Worm (Caenorhabditis elegans) whole organism, L2 larva: ENCODE measurements around the gene C05D12.4.

Experiments
- ama-1 ChIP-seq: fragments of 150-350 bp; optimal IDR thresholded peaks from 2 replicates; lab custom pipeline; 2018; ENCODE audit warnings: inconsistent platforms
- dmd-4 ChIP-seq: sonication (generic microtip); optimal IDR thresholded peaks from 2 replicates; lab custom pipeline; 2017; ENCODE audit warnings: missing biosample characterization, missing genetic modification characterization
- lin-13 ChIP-seq: fragments of 150-350 bp; optimal IDR thresholded peaks from 2 replicates; lab custom pipeline; 2014; ENCODE audit warnings: missing biosample characterization, missing genetic modification reagents, missing genetic modification characterization
- lin-39 ChIP-seq: fragments of 150-350 bp; optimal IDR thresholded peaks from 2 replicates; lab custom pipeline; 2014; ENCODE audit warnings: missing biosample characterization, missing genetic modification reagents, missing genetic modification characterization
- lsy-2 ChIP-seq, 2 experiments: fragments of 150-350 bp in 1 of 2; sonication (generic microtip) in 1 of 2; optimal IDR thresholded peaks; 2 replicates each; lab custom pipeline; 2014 to 2017; ENCODE audit warnings: missing biosample characterization in 2 of 2, missing genetic modification characterization in 2 of 2
- nhr-12 ChIP-seq: fragments of 150-350 bp; optimal IDR thresholded peaks from 2 replicates; lab custom pipeline; 2014; ENCODE audit warnings: missing biosample characterization, missing genetic modification characterization
- snpc-4 ChIP-seq: fragments of 150-350 bp; optimal IDR thresholded peaks from 2 replicates; lab custom pipeline; 2014; ENCODE audit warnings: missing biosample characterization, missing genetic modification characterization

DNA sequence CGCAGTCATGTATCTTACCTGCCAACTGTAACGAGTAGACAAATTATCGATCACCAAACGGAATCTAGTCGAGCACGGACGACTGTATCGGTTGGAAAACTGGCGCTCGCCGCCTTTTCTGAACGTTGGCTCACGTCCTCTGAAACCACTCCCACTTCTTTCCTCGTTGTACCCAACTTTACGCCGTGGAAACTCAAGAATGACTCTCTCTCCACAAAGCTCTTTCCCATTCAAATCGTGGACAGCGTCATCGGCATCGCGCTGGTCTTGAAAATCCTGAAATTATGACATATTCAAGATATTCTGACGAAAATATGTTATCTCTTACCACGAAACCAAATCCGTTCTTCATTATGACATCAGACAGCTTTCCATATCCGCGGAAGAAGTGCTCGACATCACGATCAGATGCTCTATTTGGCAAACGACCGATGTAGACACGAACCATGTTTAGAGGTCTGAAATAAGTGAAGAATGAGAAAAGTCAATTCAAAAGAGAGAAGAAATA is 20.9 kb downstream of the C05D12.4 start, which contains the start of gene rsp-2:
- TF ChIP-seq snpc-4 (tag; lab: Kevin White, UChicago) (no peak), ama-1 (lab: Kevin White, UChicago) (no peak), dmd-4 (tag; lab: Kevin White, UChicago) (no peak), lsy-2 (tag; optimal IDR thresholded peaks at IDR 0.05; lab: Kevin White, UChicago) (no peak), nhr-12 (no peak), lin-13 (no peak), lin-39 (tag; lab: Kevin White, UChicago) (no peak)
